Worm (Caenorhabditis elegans) whole organism, late embryonic: ENCODE results near the gene sgk-1.

Experiments used
- ceh-22 ChIP-seq: sonication (generic microtip); optimal IDR thresholded peaks from 2 replicates; lab custom pipeline; 2017; ENCODE audit warnings: missing biosample characterization, missing genetic modification characterization
- dmd-4 ChIP-seq: sonication (generic microtip); optimal IDR thresholded peaks from 2 replicates; lab custom pipeline; 2016; ENCODE audit warnings: borderline replicate concordance, missing genetic modification characterization, missing compliant biosample characterization
- nfya-1 ChIP-seq: sonication (generic microtip); optimal IDR thresholded peaks from 2 replicates; lab custom pipeline; 2017; ENCODE audit warnings: missing genetic modification characterization, mild to moderate bottlenecking, missing compliant biosample characterization, antibody characterized with exemption, moderate library complexity
- pqm-1 ChIP-seq: sonication (generic microtip); optimal IDR thresholded peaks from 2 replicates; lab custom pipeline; 2016; ENCODE audit warnings: missing genetic modification characterization, missing compliant biosample characterization

- TF ChIP-seq ceh-22: no peak
- no peak for TF ChIP-seq nfya-1 (tag; lab: Kevin White, UChicago)
- no peak for TF ChIP-seq dmd-4 (tag; lab: Kevin White, UChicago)
- TF ChIP-seq pqm-1 (tag; lab: Kevin White, UChicago): no peak
These were observed 27.7 kb upstream of the sgk-1 start for ce11 chrX:16289635-16290034.
